Worm (Caenorhabditis elegans): Measurements from ENCODE around the gene ZK262.4.

Gene ZK262.4

DNA sequence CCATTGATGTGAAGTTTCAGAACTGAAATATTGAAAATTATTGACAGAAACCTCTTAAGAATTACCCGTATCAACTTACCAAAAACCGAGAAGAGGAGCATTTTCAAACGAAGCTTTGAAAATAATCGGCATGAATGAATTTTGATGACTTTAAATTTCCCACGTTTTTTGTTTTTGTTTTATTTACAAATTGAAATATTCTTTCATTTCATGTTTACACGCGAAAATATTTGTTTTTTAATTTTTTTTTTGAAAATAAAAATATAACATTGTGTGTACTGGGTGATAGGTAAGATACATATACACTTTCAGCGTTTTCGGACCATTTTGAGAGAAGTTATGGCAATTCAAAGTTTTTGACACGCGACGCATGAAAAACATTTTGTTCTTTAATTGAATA is 28.7 kb downstream of the ZK262.4 start, which contains the start of gene Y51A2B.9:
Gene Y51A2B.9, minus strand, starts transcription at position 101 of the 400 bp plus-strand sequence.
- TF ChIP-seq ceh-82 (tag; optimal IDR thresholded peaks at IDR 0.05) (no peak), nhr-43 (tag; optimal IDR thresholded peaks at IDR 0.05; ENCODE audit: poor library complexity, severe bottlenecking) (no peak), ceh-28 (tag; optimal IDR thresholded peaks at IDR 0.05) (no peak), sea-2 (GFP tag; optimal IDR thresholded peaks at IDR 0.05) (no peak), nhr-237 (tag; optimal IDR thresholded peaks at IDR 0.05) (no peak)

DNA sequence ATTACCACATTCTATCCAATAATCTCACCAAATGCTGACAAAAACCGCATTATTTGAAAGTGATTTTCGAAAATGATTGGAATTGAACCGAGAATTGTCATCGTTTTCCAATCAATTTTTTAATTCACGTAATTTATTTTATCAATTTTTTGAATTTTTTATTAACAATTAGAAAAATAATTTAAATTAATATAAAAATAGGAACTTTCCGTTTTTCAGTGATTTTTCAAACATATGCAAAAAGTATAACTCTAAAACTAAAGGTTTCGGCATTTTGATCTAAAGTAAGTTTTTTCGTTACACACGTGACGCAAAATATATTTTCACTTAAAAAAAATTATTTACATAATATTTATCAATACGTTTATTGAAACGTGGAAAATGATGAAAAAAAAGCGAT is 30.2 kb downstream of the ZK262.4 start, which contains the start of gene Y51A2B.6:
Gene Y51A2B.6, minus strand, starts transcription at position 101 of the 400 bp plus-strand sequence.
- TF ChIP-seq daf-12 (tag; optimal IDR thresholded peaks at IDR 0.05) (no peak), ceh-82 (tag; optimal IDR thresholded peaks at IDR 0.05) (no peak), nhr-76 (tag; optimal IDR thresholded peaks at IDR 0.05) (no peak)

DNA sequence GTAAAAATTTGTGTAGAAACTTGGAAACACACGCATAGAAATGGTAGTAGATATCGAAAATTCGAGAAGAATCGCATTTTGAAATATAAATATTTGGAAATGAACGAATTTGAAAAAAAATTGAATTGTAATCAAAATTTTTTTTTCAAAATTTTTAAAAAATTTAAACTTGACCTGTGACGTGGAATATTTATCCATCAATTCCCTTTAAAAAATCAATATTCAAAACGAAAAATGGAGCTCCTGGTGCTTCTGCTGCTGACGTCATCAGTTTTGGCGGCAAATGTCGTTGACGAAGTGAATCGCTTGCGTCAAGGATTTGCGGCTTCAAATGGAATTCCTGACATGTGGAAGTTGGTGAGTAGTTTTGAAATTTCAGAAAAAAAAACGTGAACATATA is 35.3 kb downstream of the ZK262.4 start, which contains the start of the genes Y51A2B.4 and Y51A2B.5:
Gene Y51A2B.4, minus strand, starts transcription at position 101 of the 400 bp plus-strand sequence.
Gene Y51A2B.5, plus strand, starts transcription at position 232 of the 400 bp plus-strand sequence.
- TF ChIP-seq nhr-77 (tag; optimal IDR thresholded peaks at IDR 0.05) (no peak), elt-3 (tag; optimal IDR thresholded peaks at IDR 0.05) (no peak), ztf-11 (tag; optimal IDR thresholded peaks at IDR 0.05) (no peak)

- no peak for TF ChIP-seq nhr-28 (tag; optimal IDR thresholded peaks at IDR 0.05)
- no peak for TF ChIP-seq egl-27 (tag; optimal IDR thresholded peaks at IDR 0.05)
- TF ChIP-seq pha-4 (tag; optimal IDR thresholded peaks at IDR 0.05): no peak
- TF ChIP-seq snpc-4 (tag; optimal IDR thresholded peaks at IDR 0.05): no peak
- no peak for TF ChIP-seq ama-1 (optimal IDR thresholded peaks at IDR 0.05)
- TF ChIP-seq fkh-2 (tag; optimal IDR thresholded peaks at IDR 0.05): no peak
- no peak for TF ChIP-seq nhr-67 (tag; optimal IDR thresholded peaks at IDR 0.05)
- no peak for TF ChIP-seq jun-1 (tag; optimal IDR thresholded peaks at IDR 0.05)
- no peak for TF ChIP-seq sea-2 (GFP tag; optimal IDR thresholded peaks at IDR 0.05)
- no peak for TF ChIP-seq egl-5 (tag; optimal IDR thresholded peaks at IDR 0.05)
Measured at ce11 chrV:18382590-18382989, 41.8 kb downstream of the ZK262.4 start, which contains the start of gene nhr-288. Gene nhr-288, minus strand, starts transcription at chrV:18382690.

ce11 chrV:18378819-18379218 is 45.6 kb downstream of the ZK262.4 start, which contains the start of gene Y51A2B.8:
Gene Y51A2B.8, plus strand, starts transcription at chrV:18379119.
- TF ChIP-seq elt-3 (tag; optimal IDR thresholded peaks at IDR 0.05): no peak
- no peak for TF ChIP-seq nhr-12 (tag; optimal IDR thresholded peaks at IDR 0.05)
- TF ChIP-seq fos-1 (tag; optimal IDR thresholded peaks at IDR 0.05): no peak
- TF ChIP-seq unc-62 (GFP tag; optimal IDR thresholded peaks at IDR 0.05): no peak
- no peak for TF ChIP-seq zag-1 (tag; optimal IDR thresholded peaks at IDR 0.05)
- TF ChIP-seq daf-12 (tag; optimal IDR thresholded peaks at IDR 0.05): no peak
- no peak for TF ChIP-seq skn-1 (tag; optimal IDR thresholded peaks at IDR 0.05)
- no peak for TF ChIP-seq elt-1 (tag; optimal IDR thresholded peaks at IDR 0.05)
- no peak for TF ChIP-seq lsy-12 (tag; optimal IDR thresholded peaks at IDR 0.05)
- TF ChIP-seq sea-2 (GFP tag; optimal IDR thresholded peaks at IDR 0.05): no peak
- no peak for TF ChIP-seq ceh-16 (tag; optimal IDR thresholded peaks at IDR 0.05)
- TF ChIP-seq aly-2 (tag; optimal IDR thresholded peaks at IDR 0.05): no peak
- TF ChIP-seq ceh-28 (tag; optimal IDR thresholded peaks at IDR 0.05): no peak
- TF ChIP-seq egl-5 (tag; optimal IDR thresholded peaks at IDR 0.05): no peak
- no peak for TF ChIP-seq nhr-28 (tag; optimal IDR thresholded peaks at IDR 0.05)
- TF ChIP-seq hmg-11 (tag; optimal IDR thresholded peaks at IDR 0.05): no peak
- no peak for TF ChIP-seq fkh-10 (GFP tag; optimal IDR thresholded peaks at IDR 0.05)

- TF ChIP-seq ceh-28 (tag; optimal IDR thresholded peaks at IDR 0.05): peak; percentile 84
- TF ChIP-seq nhr-12 (tag; optimal IDR thresholded peaks at IDR 0.05): no peak
- TF ChIP-seq egl-5 (tag; optimal IDR thresholded peaks at IDR 0.05): no peak
Measured at ce11 chrV:18375551-18375950, 48.8 kb downstream of the ZK262.4 start.

DNA sequence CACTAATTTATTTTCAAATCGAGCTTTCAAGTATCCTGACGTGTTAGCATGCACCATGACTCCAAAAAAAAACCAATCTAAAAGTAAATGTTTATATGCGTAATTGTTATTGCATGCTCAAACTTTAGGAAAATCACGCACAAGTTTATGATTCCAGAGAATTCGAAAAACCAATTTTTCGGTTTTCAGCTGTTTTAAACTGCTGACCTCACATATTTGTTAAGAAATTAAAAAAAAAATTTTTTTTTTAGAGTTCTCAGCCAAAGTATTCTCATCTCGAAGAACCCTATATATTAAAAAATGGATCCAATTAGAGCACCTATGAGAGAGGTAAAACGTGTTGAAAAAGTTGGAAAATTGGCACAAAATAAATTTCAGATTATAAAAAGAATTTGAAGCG is 50.2 kb downstream of the ZK262.4 start, which contains the start of gene Y51A2B.2:
Gene Y51A2B.2, plus strand, starts transcription at position 301 of the 400 bp plus-strand sequence.
- TF ChIP-seq nhr-28 (tag; optimal IDR thresholded peaks at IDR 0.05) (no peak), ceh-9 (tag; optimal IDR thresholded peaks at IDR 0.05) (no peak), daf-12 (tag; optimal IDR thresholded peaks at IDR 0.05) (no peak), ama-1 (optimal IDR thresholded peaks at IDR 0.05) (no peak)
